Fruit fly (Drosophila melanogaster): ENCODE measurements around the gene NTPase.

The NTPase gene

dm6 chr2L:2857862-2858734 is 27.6 kb downstream of the NTPase start (continued):
- TF ChIP-seq so (GFP tag; IDR thresholded peaks at IDR 0.05), result peak; percentile 48; the same call in 1 of the 3 replicates
- TF ChIP-seq gro (GFP tag; optimal IDR thresholded peaks at IDR 0.05), result peak; percentile 29
- TF ChIP-seq Ravus (GFP tag; IDR thresholded peaks at IDR 0.05), result no peak
- TF ChIP-seq CG14965 (GFP tag; optimal IDR thresholded peaks at IDR 0.05; ENCODE audit: borderline replicate concordance), result no peak
- TF ChIP-seq CG4730 (GFP tag; IDR thresholded peaks at IDR 0.05), result no peak
- no peak for TF ChIP-seq CG10431 (GFP tag; optimal IDR thresholded peaks at IDR 0.05)
- peak; percentile 46 for TF ChIP-seq B-H2 (GFP tag; optimal IDR thresholded peaks at IDR 0.05)
- no peak for TF ChIP-seq CG5180 (GFP tag; optimal IDR thresholded peaks at IDR 0.05)
- no peak for TF ChIP-seq eyg (GFP tag; optimal IDR thresholded peaks at IDR 0.05)
- TF ChIP-seq Ada2b (GFP tag; IDR thresholded peaks at IDR 0.05), result no peak
- no peak for TF ChIP-seq Vsx1 (GFP tag; optimal IDR thresholded peaks at IDR 0.05)
- TF ChIP-seq CG2120 (GFP tag; optimal IDR thresholded peaks at IDR 0.05), result peak; percentile 31
- no peak for TF ChIP-seq ranshi (GFP tag; IDR thresholded peaks at IDR 0.05)
- TF ChIP-seq ken (GFP tag; IDR thresholded peaks at IDR 0.05), result peak; percentile 58; the same call in 1 of the 3 replicates
- TF ChIP-seq PHDP (tag; optimal IDR thresholded peaks at IDR 0.05), result no peak
- TF ChIP-seq tll (GFP tag; optimal IDR thresholded peaks at IDR 0.05), result no peak
- no peak for TF ChIP-seq corto (GFP tag; optimal IDR thresholded peaks at IDR 0.05)
- TF ChIP-seq lab (GFP tag; optimal IDR thresholded peaks at IDR 0.05), result peak; percentile 60
- TF ChIP-seq fru (optimal IDR thresholded peaks at IDR 0.05), result no peak
- TF ChIP-seq Dip2 (GFP tag; IDR thresholded peaks at IDR 0.05), result no peak
- peak; percentile 1 for TF ChIP-seq CG5245 (GFP tag; optimal IDR thresholded peaks at IDR 0.05)
- TF ChIP-seq Oli (tag; optimal IDR thresholded peaks at IDR 0.05), result peak; percentile 33
- no peak for TF ChIP-seq Sin3A (optimal IDR thresholded peaks at IDR 0.05)
- no peak for TF ChIP-seq NK7.1 (GFP tag; optimal IDR thresholded peaks at IDR 0.05)
- no peak for TF ChIP-seq CG10979 (tag; optimal IDR thresholded peaks at IDR 0.05)
- no peak for TF ChIP-seq lov (optimal IDR thresholded peaks at IDR 0.05)
- no peak for TF ChIP-seq lov (GFP tag; IDR thresholded peaks at IDR 0.05)
- TF ChIP-seq kah (GFP tag; optimal IDR thresholded peaks at IDR 0.05), result no peak
- TF ChIP-seq NFAT (GFP tag; IDR thresholded peaks at IDR 0.05), result no peak
- TF ChIP-seq NfI (GFP tag; optimal IDR thresholded peaks at IDR 0.05), result no peak
- no peak for TF ChIP-seq sim (GFP tag; IDR thresholded peaks at IDR 0.05)
- 0 out of 2 replicates have a peak, but pooled peaks have one; percentile 30 for TF ChIP-seq CG4360 (GFP tag; IDR thresholded peaks at IDR 0.05)
- peak; percentile 12 for TF ChIP-seq CG18262 (tag; optimal IDR thresholded peaks at IDR 0.05)
- TF ChIP-seq unc-4 (GFP tag; IDR thresholded peaks at IDR 0.05; ENCODE audit: partially characterized antibody), result no peak
- no peak for TF ChIP-seq CG8290 (GFP tag; optimal IDR thresholded peaks at IDR 0.05)
- no peak for TF ChIP-seq CG8290 (tag; optimal IDR thresholded peaks at IDR 0.05)
- no peak for TF ChIP-seq fd102C (GFP tag; optimal IDR thresholded peaks at IDR 0.05)
- no peak for TF ChIP-seq CG9932 (GFP tag; IDR thresholded peaks at IDR 0.05)
- TF ChIP-seq hbn (GFP tag; IDR thresholded peaks at IDR 0.05; ENCODE audit: partially characterized antibody), result no peak
- no peak for TF ChIP-seq Camta (GFP tag; optimal IDR thresholded peaks at IDR 0.05)
- no peak for TF ChIP-seq CG6813 (GFP tag; optimal IDR thresholded peaks at IDR 0.05)
- no peak for TF ChIP-seq Lim3 (GFP tag; IDR thresholded peaks at IDR 0.05)
- TF ChIP-seq row (GFP tag; IDR thresholded peaks at IDR 0.05), result no peak; the same call in 2 of the 3 replicates
- no peak for TF ChIP-seq zfh1 (GFP tag; IDR thresholded peaks at IDR 0.05)
- TF ChIP-seq CG13296 (GFP tag; optimal IDR thresholded peaks at IDR 0.05), result peak; percentile 20
- TF ChIP-seq YL-1 (GFP tag; optimal IDR thresholded peaks at IDR 0.05), result no peak
- no peak for TF ChIP-seq emc (GFP tag; optimal IDR thresholded peaks at IDR 0.05)
- TF ChIP-seq CG2199 (GFP tag; IDR thresholded peaks at IDR 0.05), result 0 out of 3 replicates have a peak, but pooled peaks have one; percentile 20
- TF ChIP-seq Mrtf (GFP tag; IDR thresholded peaks at IDR 0.05), result no peak
- no peak for TF ChIP-seq Asciz (GFP tag; optimal IDR thresholded peaks at IDR 0.05)
- no peak for TF ChIP-seq yki (optimal IDR thresholded peaks at IDR 0.05)

All from whole organism, embryonic.